Worm (Caenorhabditis elegans) whole organism, L4 larva: ENCODE data around the gene rict-1.
A peak's percentile ranks its signal among the peaks of the same experiment; 100 is the strongest.

ENCODE experiments used
- F10B5.3 ChIP-seq: sonication (generic microtip); optimal IDR thresholded peaks from 2 replicates; lab custom pipeline; 2016; ENCODE audit warnings: mild to moderate bottlenecking, missing genetic modification characterization, missing compliant biosample characterization
- F44E2.7 ChIP-seq: fragments of 200-800 bp; sonication (Bioruptor generic); IDR thresholded peaks from 2 replicates; pipeline ENCODE4 v2.1.2; 2022; ENCODE audit warnings: missing genetic modification characterization, missing compliant biosample characterization
- F49E8.2 ChIP-seq: sonication (generic microtip); optimal IDR thresholded peaks from 2 replicates; lab custom pipeline; 2016; ENCODE audit warnings: missing compliant biosample characterization, mild to moderate bottlenecking, missing genetic modification characterization, borderline replicate concordance
- R02D3.7 ChIP-seq: fragments of 150-350 bp; sonication (generic microtip); optimal IDR thresholded peaks from 3 replicates; lab custom pipeline; 2014; ENCODE audit warnings: missing biosample characterization, missing genetic modification characterization
- attf-4 ChIP-seq: sonication (generic microtip); optimal IDR thresholded peaks from 3 replicates; lab custom pipeline; 2017; ENCODE audit warnings: missing biosample characterization, missing genetic modification characterization
- ceh-28 ChIP-seq: fragments of 150-350 bp; optimal IDR thresholded peaks from 2 replicates; lab custom pipeline; 2014; ENCODE audit warnings: missing biosample characterization, missing genetic modification reagents, missing genetic modification characterization
- ceh-32 ChIP-seq: sonication (generic microtip); optimal IDR thresholded peaks from 2 replicates; lab custom pipeline; 2016; ENCODE audit warnings: mild to moderate bottlenecking, missing genetic modification characterization, missing compliant biosample characterization; ENCODE audit not compliant: poor library complexity
- ceh-82 ChIP-seq: sonication (generic microtip); optimal IDR thresholded peaks from 2 replicates; lab custom pipeline; 2017; ENCODE audit warnings: missing biosample characterization, missing genetic modification characterization
- cey-2 ChIP-seq: sonication (generic microtip); optimal IDR thresholded peaks from 3 replicates; lab custom pipeline; 2017; ENCODE audit warnings: missing genetic modification characterization, mild to moderate bottlenecking, missing compliant biosample characterization, antibody characterized with exemption, borderline replicate concordance; ENCODE audit not compliant: insufficient read depth
- daf-19 ChIP-seq: fragments of 200-800 bp; sonication (Bioruptor generic); conservative IDR thresholded peaks from 2 replicates; pipeline ENCODE4 v1.3.6; 2022; ENCODE audit warnings: missing genetic modification characterization, missing compliant biosample characterization
- daf-8 ChIP-seq: fragments of 200-800 bp; sonication (Bioruptor generic); IDR thresholded peaks from 2 replicates; pipeline ENCODE4 v1.3.6; 2022; ENCODE audit warnings: missing genetic modification characterization, missing compliant biosample characterization
- dmd-6 ChIP-seq: fragments of 200-800 bp; sonication (Bioruptor generic); IDR thresholded peaks from 2 replicates; pipeline ENCODE4 v1.3.6; 2022; ENCODE audit warnings: missing genetic modification reagents, missing genetic modification characterization, missing compliant biosample characterization
- duxl-1 ChIP-seq: sonication (generic microtip); optimal IDR thresholded peaks from 2 replicates; lab custom pipeline; 2016; ENCODE audit warnings: mild to moderate bottlenecking, missing genetic modification characterization, moderate library complexity, missing compliant biosample characterization; ENCODE audit not compliant: poor library complexity
- egl-43 ChIP-seq: fragments of 200-800 bp; sonication (Bioruptor generic); IDR thresholded peaks from 2 replicates; pipeline ENCODE4 v1.3.6; 2022; ENCODE audit warnings: missing genetic modification reagents, missing genetic modification characterization, missing compliant biosample characterization
- hlh-11 ChIP-seq: fragments of 200-800 bp; sonication (Bioruptor generic); optimal IDR thresholded peaks from 2 replicates; lab custom pipeline; 2018; ENCODE audit warnings: mild to moderate bottlenecking, missing genetic modification characterization, missing compliant biosample characterization
- hlh-30 ChIP-seq: sonication (generic microtip); optimal IDR thresholded peaks from 2 replicates; lab custom pipeline; 2017; ENCODE audit warnings: antibody characterized with exemption, mild to moderate bottlenecking, missing genetic modification characterization, missing compliant biosample characterization; ENCODE audit not compliant: insufficient read depth
- hmg-1.1 ChIP-seq: fragments of 200-800 bp; sonication (Bioruptor generic); IDR thresholded peaks from 2 replicates; pipeline ENCODE4 v1.3.6; 2022; ENCODE audit warnings: missing genetic modification reagents, missing genetic modification characterization, missing compliant biosample characterization
- jun-1 ChIP-seq: fragments of 150-350 bp; optimal IDR thresholded peaks from 2 replicates; lab custom pipeline; 2014; ENCODE audit warnings: missing biosample characterization, missing genetic modification reagents, missing genetic modification characterization
- lin-15B ChIP-seq: fragments of 150-350 bp; sonication (generic microtip); optimal IDR thresholded peaks from 3 replicates; lab custom pipeline; 2014; ENCODE audit warnings: missing biosample characterization, missing genetic modification characterization
- lin-29 ChIP-seq: fragments of 200-800 bp; sonication (Bioruptor generic); IDR thresholded peaks from 2 replicates; pipeline ENCODE4 v1.3.6; 2022; ENCODE audit warnings: missing genetic modification reagents, missing genetic modification characterization, missing compliant biosample characterization
- lin-38 ChIP-seq: fragments of 200-800 bp; sonication (Bioruptor generic); IDR thresholded peaks from 2 replicates; pipeline ENCODE4 v1.3.6; 2022; ENCODE audit warnings: missing genetic modification reagents, missing genetic modification characterization, missing compliant biosample characterization
- lsy-2 ChIP-seq, 2 experiments: fragments of 150-350 bp in 1 of 2; sonication (generic microtip) in 1 of 2; optimal IDR thresholded peaks; 2 replicates each; lab custom pipeline; 2014 to 2017; ENCODE audit warnings: missing biosample characterization in 2 of 2, missing genetic modification characterization in 2 of 2
- madf-5 ChIP-seq, 2 experiments: fragments of 200-800 bp; sonication (Bioruptor generic); IDR thresholded peaks; 2 replicates each; pipeline ENCODE4 v1.3.6; 2022; ENCODE audit warnings: missing compliant biosample characterization in 2 of 2, missing genetic modification characterization in 2 of 2
- madf-9 ChIP-seq: fragments of 200-800 bp; sonication (Bioruptor generic); conservative IDR thresholded peaks from 2 replicates; pipeline ENCODE4 v1.3.6; 2022; ENCODE audit warnings: missing genetic modification reagents, missing genetic modification characterization, missing compliant biosample characterization
- mdl-1 ChIP-seq, 2 experiments: fragments of 150-350 bp in 1 of 2; sonication (generic microtip) in 1 of 2; optimal IDR thresholded peaks; 2 replicates each; lab custom pipeline; 2014 to 2017; ENCODE audit warnings: missing biosample characterization in 2 of 2, missing genetic modification characterization in 2 of 2
- nhr-10 ChIP-seq: fragments of 150-350 bp; optimal IDR thresholded peaks from 2 replicates; lab custom pipeline; 2014; ENCODE audit warnings: missing biosample characterization, missing genetic modification characterization
- nhr-102 ChIP-seq: sonication (generic microtip); optimal IDR thresholded peaks from 2 replicates; lab custom pipeline; 2016; ENCODE audit warnings: mild to moderate bottlenecking, missing genetic modification characterization, moderate library complexity, missing compliant biosample characterization
- nhr-11 ChIP-seq: fragments of 150-350 bp; optimal IDR thresholded peaks from 2 replicates; lab custom pipeline; 2014; ENCODE audit warnings: missing biosample characterization, missing genetic modification characterization
- nhr-237 ChIP-seq: sonication (generic microtip); optimal IDR thresholded peaks from 2 replicates; lab custom pipeline; 2017; ENCODE audit warnings: missing biosample characterization, missing genetic modification characterization
- nhr-25 ChIP-seq: sonication (generic microtip); optimal IDR thresholded peaks from 2 replicates; lab custom pipeline; 2017; ENCODE audit warnings: missing genetic modification characterization, mild to moderate bottlenecking, missing compliant biosample characterization, antibody characterized with exemption, moderate library complexity, borderline replicate concordance; ENCODE audit not compliant: insufficient read depth
- nhr-28 ChIP-seq: fragments of 150-350 bp; optimal IDR thresholded peaks from 2 replicates; lab custom pipeline; 2014; ENCODE audit warnings: missing biosample characterization, missing genetic modification characterization
- nhr-42 ChIP-seq: fragments of 200-800 bp; sonication (Bioruptor generic); IDR thresholded peaks from 2 replicates; pipeline ENCODE4 v1.3.6; 2022; ENCODE audit warnings: missing genetic modification characterization, missing compliant biosample characterization
- nhr-6 ChIP-seq: fragments of 150-350 bp; optimal IDR thresholded peaks from 2 replicates; lab custom pipeline; 2014; ENCODE audit warnings: missing biosample characterization, missing genetic modification characterization
- nhr-76 ChIP-seq: fragments of 150-350 bp; optimal IDR thresholded peaks from 2 replicates; lab custom pipeline; 2014; ENCODE audit warnings: missing biosample characterization, missing genetic modification characterization
- nhr-77 ChIP-seq: fragments of 150-350 bp; optimal IDR thresholded peaks from 2 replicates; lab custom pipeline; 2014; ENCODE audit warnings: missing biosample characterization, missing genetic modification characterization
- pqm-1 ChIP-seq: sonication (generic microtip); optimal IDR thresholded peaks from 2 replicates; lab custom pipeline; 2017; ENCODE audit warnings: missing biosample characterization, missing genetic modification characterization
- saeg-2 ChIP-seq: fragments of 200-800 bp; sonication (Bioruptor generic); IDR thresholded peaks from 2 replicates; pipeline ENCODE4 v1.3.6; 2022; ENCODE audit warnings: missing genetic modification reagents, missing genetic modification characterization, missing compliant biosample characterization
- set-16 ChIP-seq: fragments of 200-800 bp; sonication (Bioruptor generic); IDR thresholded peaks from 2 replicates; pipeline ENCODE4 v1.3.6; 2022; ENCODE audit warnings: missing genetic modification reagents, missing genetic modification characterization, missing compliant biosample characterization
- tag-97 ChIP-seq: fragments of 200-800 bp; sonication (Bioruptor generic); IDR thresholded peaks from 2 replicates; pipeline ENCODE4 v1.3.6; 2022; ENCODE audit warnings: missing genetic modification characterization, missing compliant biosample characterization
- unc-62 ChIP-seq, 3 experiments: fragments of 150-350 bp in 1 of 3; sonication (generic microtip); optimal IDR thresholded peaks in 2 of 3; peaks in 1 of 3; 1 replicate in 1 of 3; 2 replicates in 2 of 3; lab custom pipeline; 2014 to 2017; ENCODE audit warnings: missing biosample characterization in 3 of 3, missing genetic modification characterization in 3 of 3, missing genetic modification reagents in 3 of 3, missing genotype in 1 of 3
- vab-7 ChIP-seq: fragments of 200-800 bp; sonication (Bioruptor generic); IDR thresholded peaks from 2 replicates; pipeline ENCODE4 v1.3.6; 2022; ENCODE audit warnings: missing genetic modification reagents, missing genetic modification characterization, missing compliant biosample characterization
- zfp-2 ChIP-seq: sonication (generic microtip); optimal IDR thresholded peaks from 2 replicates; lab custom pipeline; 2016; ENCODE audit warnings: mild to moderate bottlenecking, missing genetic modification characterization, missing compliant biosample characterization
- zfp-3 ChIP-seq: fragments of 200-800 bp; sonication (Bioruptor generic); conservative IDR thresholded peaks from 2 replicates; pipeline ENCODE4 v1.3.6; 2022; ENCODE audit warnings: missing genetic modification reagents, missing genetic modification characterization, missing compliant biosample characterization
- zip-2 ChIP-seq: fragments of 150-350 bp; optimal IDR thresholded peaks from 2 replicates; lab custom pipeline; 2014; ENCODE audit warnings: missing biosample characterization, missing genetic modification characterization

The rict-1 gene

DNA sequence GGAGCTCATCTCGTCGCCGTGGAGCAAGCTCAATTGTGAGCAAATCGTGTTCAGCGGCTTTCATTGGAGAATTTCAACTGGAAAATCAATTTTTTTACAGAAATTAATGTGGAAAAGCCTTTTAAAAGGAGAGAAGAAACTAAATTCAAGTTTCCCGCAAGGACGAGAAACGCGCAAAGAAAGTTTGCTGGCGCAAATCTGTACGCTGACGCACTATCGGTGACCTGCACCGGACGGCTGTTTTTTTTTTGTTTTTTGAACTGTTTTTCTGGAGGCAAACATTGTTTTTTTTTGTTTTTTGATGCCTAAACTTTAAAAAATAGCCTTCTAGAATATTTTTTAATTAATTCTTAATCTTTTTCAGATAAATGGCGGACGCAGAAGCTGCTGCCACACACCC, 40.4 kb upstream of the rict-1 start, which contains the start of the genes hpr-17 and F32A11.1 (continued):
- TF ChIP-seq lin-38 (GFP tag; lab: Robert Waterston, UW): peak; percentile 91
- no peak for TF ChIP-seq attf-4 (tag; lab: Kevin White, UChicago)
- TF ChIP-seq nhr-10 (tag; lab: Kevin White, UChicago): no peak
- TF ChIP-seq nhr-42 (GFP tag; lab: Robert Waterston, UW): 0 out of 2 replicates have a peak, but pooled peaks have one; percentile 42
- peak; percentile 71 for TF ChIP-seq duxl-1 (tag; lab: Kevin White, UChicago)
- TF ChIP-seq nhr-6 (tag; lab: Kevin White, UChicago): peak; percentile 75
- peak in 1 of 2 experiments; percentile 89 for TF ChIP-seq lsy-2 (tag; optimal IDR thresholded peaks at IDR 0.05; lab: Kevin White, UChicago)
- peak in 1 of 2 experiments; percentile 51 for TF ChIP-seq mdl-1 (tag; optimal IDR thresholded peaks at IDR 0.05; lab: Kevin White, UChicago)
- TF ChIP-seq hmg-1.1 (GFP tag; lab: Robert Waterston, UW): peak; percentile 78
- TF ChIP-seq ceh-32 (tag; lab: Kevin White, UChicago): no peak
- TF ChIP-seq F44E2.7 (GFP tag; lab: Robert Waterston, UW): no peak
- no peak for TF ChIP-seq zip-2 (tag; lab: Kevin White, UChicago)
- TF ChIP-seq ceh-28 (tag; lab: Kevin White, UChicago): no peak
- no peak for TF ChIP-seq zfp-2 (tag; lab: Kevin White, UChicago)
- TF ChIP-seq lin-29 (GFP tag; lab: Robert Waterston, UW): peak; percentile 36; the same call in 1 of the 2 replicates
- TF ChIP-seq F10B5.3 (tag; lab: Kevin White, UChicago): peak; percentile 63
- no peak for TF ChIP-seq nhr-237 (tag; lab: Kevin White, UChicago)
- peak; percentile 66 for TF ChIP-seq nhr-11 (tag; lab: Kevin White, UChicago)
- no peak for TF ChIP-seq tag-97
- TF ChIP-seq madf-9 (GFP tag; lab: Robert Waterston, UW): peak; percentile 71; the same call in 1 of the 2 replicates
- TF ChIP-seq daf-19: no peak
- no peak for TF ChIP-seq R02D3.7 (tag; lab: Kevin White, UChicago)
- TF ChIP-seq lin-15B (tag; lab: Kevin White, UChicago): peak; percentile 53
- no peak for TF ChIP-seq madf-5 (GFP tag; IDR thresholded peaks at IDR 0.05; lab: Robert Waterston, UW)
- TF ChIP-seq zfp-3: peak; percentile 80
- no peak for TF ChIP-seq cey-2
- TF ChIP-seq vab-7 (GFP tag; lab: Robert Waterston, UW): no peak
- no peak; the same call in 1 of the 2 replicates for TF ChIP-seq egl-43
- no peak for TF ChIP-seq F49E8.2 (tag; lab: Kevin White, UChicago)
- TF ChIP-seq nhr-76: no peak
- TF ChIP-seq ceh-82 (tag; lab: Kevin White, UChicago): no peak
- TF ChIP-seq jun-1: no peak
- peak; percentile 68 for TF ChIP-seq hlh-30
- TF ChIP-seq saeg-2 (GFP tag; lab: Robert Waterston, UW): no peak
- no peak for TF ChIP-seq pqm-1 (tag; lab: Kevin White, UChicago)
- TF ChIP-seq dmd-6 (GFP tag; lab: Robert Waterston, UW): peak; percentile 72
- no peak for TF ChIP-seq nhr-25 (tag; lab: Kevin White, UChicago)
- TF ChIP-seq nhr-102 (tag; lab: Kevin White, UChicago): peak; percentile 77
- TF ChIP-seq unc-62 (GFP tag; optimal IDR thresholded peaks at IDR 0.05 in 1 of 2; lab: Kevin White, UChicago): peak in 1 of 2 experiments; percentile 90
- TF ChIP-seq unc-62 (tag; optimal IDR thresholded peaks at IDR 0.05; lab: Kevin White, UChicago): no peak
- no peak for TF ChIP-seq daf-8 (GFP tag; lab: Robert Waterston, UW)
- TF ChIP-seq set-16 (GFP tag; lab: Robert Waterston, UW): no peak
- peak; percentile 2 for TF ChIP-seq nhr-77 (tag; lab: Kevin White, UChicago)
- TF ChIP-seq nhr-28: peak; percentile 44
- peak; percentile 79 for TF ChIP-seq hlh-11 (tag; lab: Kevin White, UChicago)
